Fruit fly (Drosophila melanogaster): ENCODE data around the gene Sras.
A peak's percentile ranks its signal among the peaks of the same experiment; 100 is the strongest.

Gene Sras

DNA sequence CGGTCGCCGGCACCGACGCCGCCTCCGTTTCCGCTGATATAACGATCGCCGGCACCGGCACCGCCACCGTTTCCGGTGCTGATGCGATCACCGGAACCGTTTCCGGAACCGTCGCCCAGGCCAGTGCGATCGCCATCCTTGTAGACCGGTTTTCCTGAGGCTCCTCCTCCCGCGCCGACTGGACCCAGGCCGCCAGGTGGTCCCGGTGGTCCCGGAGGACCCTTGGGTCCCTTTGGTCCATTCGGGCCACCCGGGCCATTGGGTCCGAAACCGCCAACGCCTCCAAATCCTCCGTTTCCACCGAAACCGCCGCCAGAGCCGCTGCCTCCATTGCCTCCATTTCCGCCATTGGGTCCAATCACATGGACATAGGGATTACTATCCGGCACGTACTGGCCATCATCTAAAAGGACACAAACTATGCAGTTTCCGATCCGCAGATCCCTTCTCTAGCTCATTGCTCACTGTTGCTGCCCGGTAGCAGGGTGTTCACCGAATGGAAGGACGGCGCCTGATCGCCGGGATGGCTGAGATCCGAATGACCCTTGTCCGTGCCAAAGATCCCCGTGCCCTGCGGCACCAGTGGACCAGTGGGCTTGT lies 20.7 kb upstream of the Sras start:
- no peak for TF ChIP-seq CG31388 (GFP tag; optimal IDR thresholded peaks at IDR 0.05)
- TF ChIP-seq CG2712 (tag; optimal IDR thresholded peaks at IDR 0.05), result no peak
- no peak for TF ChIP-seq CG13894 (tag; optimal IDR thresholded peaks at IDR 0.05)
- TF ChIP-seq C15 (GFP tag; IDR thresholded peaks at IDR 0.05), result no peak
- TF ChIP-seq trem (tag; optimal IDR thresholded peaks at IDR 0.05), result no peak
- peak; percentile 16 for TF ChIP-seq sens (GFP tag)
- no peak for TF ChIP-seq CG9932 (GFP tag; IDR thresholded peaks at IDR 0.05)
- TF ChIP-seq ci (GFP tag; IDR thresholded peaks at IDR 0.05), result no peak
- TF ChIP-seq Gsc (GFP tag; IDR thresholded peaks at IDR 0.05), result no peak
- TF ChIP-seq Dbx (GFP tag; IDR thresholded peaks at IDR 0.05), result 0 out of 3 replicates have a peak, but pooled peaks have one; percentile 32
- peak; percentile 16 for TF ChIP-seq Hr39 (optimal IDR thresholded peaks at IDR 0.05)

DNA sequence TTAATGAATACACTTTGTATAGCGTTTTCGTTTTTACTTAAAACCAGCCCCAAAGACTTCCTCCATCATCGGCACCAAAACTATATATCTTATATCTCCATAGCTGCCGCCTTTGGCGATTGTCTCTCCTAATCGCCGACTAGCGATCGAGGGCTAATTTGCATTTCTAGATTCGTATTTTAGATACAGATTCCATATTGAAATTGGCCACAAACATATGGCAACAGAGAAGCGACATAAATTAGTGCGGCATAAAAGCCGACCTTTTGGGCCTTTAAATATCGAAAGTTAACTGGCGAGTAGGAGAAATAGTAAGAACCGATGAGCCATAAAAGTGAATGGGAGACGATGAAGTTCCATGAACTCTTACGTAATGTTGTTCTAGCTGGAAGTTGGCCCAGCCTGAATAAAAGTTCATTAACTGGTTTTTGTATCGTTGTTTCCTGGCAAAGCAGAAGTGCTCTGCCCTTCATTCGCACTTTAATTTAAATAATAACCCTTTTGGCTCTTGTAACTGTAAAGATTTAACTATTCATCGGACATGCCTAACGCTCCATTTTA lies 15.0 kb upstream of the Sras start:
- TF ChIP-seq dimm (GFP tag; IDR thresholded peaks at IDR 0.05) (no peak), CG6689 (GFP tag; IDR thresholded peaks at IDR 0.05) (no peak), Blimp-1 (GFP tag; optimal IDR thresholded peaks at IDR 0.05) (peak; percentile 93), CG15269 (tag; optimal IDR thresholded peaks at IDR 0.05) (peak; percentile 31), hbn (GFP tag; IDR thresholded peaks at IDR 0.05; ENCODE audit: partially characterized antibody) (no peak), vfl (GFP tag; optimal IDR thresholded peaks at IDR 0.05) (no peak), Med (GFP tag) (peak; percentile 30), CG10462 (GFP tag; optimal IDR thresholded peaks at IDR 0.05) (no peak), dm (GFP tag; optimal IDR thresholded peaks at IDR 0.05) (no peak), CG12769 (tag; optimal IDR thresholded peaks at IDR 0.05) (peak; percentile 34), Dip3 (GFP tag; optimal IDR thresholded peaks at IDR 0.05) (no peak), D19B (GFP tag; optimal IDR thresholded peaks at IDR 0.05) (no peak), Opbp (GFP tag; IDR thresholded peaks at IDR 0.05; ENCODE audit: partially characterized antibody) (no peak), ci (GFP tag; IDR thresholded peaks at IDR 0.05) (no peak), grn (GFP tag; optimal IDR thresholded peaks at IDR 0.05) (peak; percentile 68), pita (GFP tag; optimal IDR thresholded peaks at IDR 0.05) (no peak), CG13894 (tag; optimal IDR thresholded peaks at IDR 0.05) (peak; percentile 91), MTF-1 (GFP tag; optimal IDR thresholded peaks at IDR 0.05; ENCODE audit: borderline replicate concordance) (no peak), Trl (optimal IDR thresholded peaks at IDR 0.05) (no peak), Trl (GFP tag; optimal IDR thresholded peaks at IDR 0.05) (no peak), Hsf (GFP tag; optimal IDR thresholded peaks at IDR 0.05) (no peak), Ets65A (GFP tag) (peak; percentile 47), CG9609 (GFP tag; optimal IDR thresholded peaks at IDR 0.05) (no peak), chinmo (GFP tag; IDR thresholded peaks at IDR 0.05; ENCODE audit: partially characterized antibody) (0 out of 4 replicates have a peak, but pooled peaks have one; percentile 22), abd-A (tag; optimal IDR thresholded peaks at IDR 0.05) (peak; percentile 50), klu (GFP tag; IDR thresholded peaks at IDR 0.05) (no peak), seq (GFP tag; IDR thresholded peaks at IDR 0.05) (no peak), Pdp1 (GFP tag; optimal IDR thresholded peaks at IDR 0.05) (peak in 1 of 2 experiments; percentile 67), CG30020 (tag; optimal IDR thresholded peaks at IDR 0.05) (no peak)

DNA sequence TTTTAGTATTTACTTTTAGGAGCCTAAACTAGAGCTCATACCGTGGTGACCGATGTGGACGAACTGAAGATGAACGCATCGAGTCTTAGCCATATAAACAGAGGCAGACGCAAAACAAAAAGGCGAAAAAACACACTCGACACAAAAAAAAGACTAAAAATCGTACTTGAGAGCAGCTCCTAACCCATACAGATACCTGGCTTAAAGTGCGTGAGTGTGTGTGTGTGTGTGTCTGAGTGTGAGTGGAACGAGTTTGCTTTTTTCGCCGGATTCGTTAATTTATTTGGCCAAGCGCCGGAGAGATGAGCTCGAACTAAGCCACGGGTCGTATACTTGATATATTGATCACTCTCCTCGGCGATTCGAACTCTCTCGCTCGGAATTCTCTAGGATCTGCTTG lies 12.5 kb upstream of the Sras start, which contains the start of gene frm:
Gene frm (minus strand): TSS at position 73 of the 400 bp plus-strand sequence.
- TF ChIP-seq emc (GFP tag; optimal IDR thresholded peaks at IDR 0.05) (no peak), ssp (GFP tag; IDR thresholded peaks at IDR 0.05) (no peak), CG14965 (GFP tag; optimal IDR thresholded peaks at IDR 0.05; ENCODE audit: borderline replicate concordance) (no peak), wor (GFP tag; IDR thresholded peaks at IDR 0.05) (no peak), CG8290 (GFP tag; optimal IDR thresholded peaks at IDR 0.05) (no peak), CG8290 (tag; optimal IDR thresholded peaks at IDR 0.05) (no peak), Med (GFP tag) (peak; percentile 44), CG7372 (GFP tag; IDR thresholded peaks at IDR 0.05) (0 out of 2 replicates have a peak, but pooled peaks have one; percentile 18), CG13894 (tag; optimal IDR thresholded peaks at IDR 0.05) (peak; percentile 19), CG12769 (tag; optimal IDR thresholded peaks at IDR 0.05) (peak; percentile 14), z (GFP tag; IDR thresholded peaks at IDR 0.05) (peak; percentile 83), chinmo (GFP tag; IDR thresholded peaks at IDR 0.05; ENCODE audit: partially characterized antibody) (peak; percentile 82; the same call in 3 of the 4 replicates), nom (GFP tag; optimal IDR thresholded peaks at IDR 0.05) (peak; percentile 92), tio (GFP tag; optimal IDR thresholded peaks at IDR 0.05) (no peak), abd-A (tag; optimal IDR thresholded peaks at IDR 0.05) (peak; percentile 68), Trl (optimal IDR thresholded peaks at IDR 0.05) (peak in 1 of 2 experiments; percentile 38), Trl (GFP tag; optimal IDR thresholded peaks at IDR 0.05) (no peak), CG17328 (GFP tag; IDR thresholded peaks at IDR 0.05) (no peak)
